Worm (Caenorhabditis elegans): ENCODE measurements around the gene odr-10.

ce11 chrX:6913989-6914388, 48.2 kb upstream of the odr-10 start, which contains the start of gene nhx-4:
- no peak for TF ChIP-seq vab-15 (tag; optimal IDR thresholded peaks at IDR 0.05)
- no peak for TF ChIP-seq jun-1 (tag; optimal IDR thresholded peaks at IDR 0.05)
- no peak for TF ChIP-seq ceh-88 (GFP tag; IDR thresholded peaks at IDR 0.05)
- TF ChIP-seq lin-35 (GFP tag; optimal IDR thresholded peaks at IDR 0.05) = no peak
- TF ChIP-seq snpc-4 (tag; optimal IDR thresholded peaks at IDR 0.05) = no peak
- no peak for TF ChIP-seq ztf-11 (tag; optimal IDR thresholded peaks at IDR 0.05)
- no peak for TF ChIP-seq aly-2 (tag; optimal IDR thresholded peaks at IDR 0.05)
- no peak for TF ChIP-seq ces-1 (GFP tag; optimal IDR thresholded peaks at IDR 0.05)
- no peak for TF ChIP-seq mdl-1 (tag; optimal IDR thresholded peaks at IDR 0.05)
- TF ChIP-seq elt-3 (tag; optimal IDR thresholded peaks at IDR 0.05) = no peak
- TF ChIP-seq nhr-19 (GFP tag; conservative IDR thresholded peaks at IDR 0.05) = no peak
- TF ChIP-seq skn-1 (tag; optimal IDR thresholded peaks at IDR 0.05) = no peak

Measured in whole organism, L1 larva.